Fruit fly (Drosophila melanogaster) whole organism, embryonic: ENCODE data around the gene Delta.
A peak's percentile ranks its signal among the peaks of the same experiment; 100 is the strongest.

Source experiments
- B-H1 ChIP-seq: fragments of 200-800 bp; sonication (Bioruptor generic); IDR thresholded peaks from 3 replicates; pipeline ENCODE4 v1.3.6; 2022; ENCODE audit warnings: missing biosample characterization, missing genetic modification characterization
- CG10267 ChIP-seq: fragments of 200-800 bp; sonication (Bioruptor generic); optimal IDR thresholded peaks from 2 replicates; lab custom pipeline; 2018; ENCODE audit warnings: missing biosample characterization, mild to moderate bottlenecking, missing genetic modification characterization, moderate library complexity
- CG10979 ChIP-seq: fragments of 200-800 bp; sonication (Bioruptor generic); optimal IDR thresholded peaks from 2 replicates; lab custom pipeline; 2018; ENCODE audit warnings: missing biosample characterization, mild to moderate bottlenecking, missing genetic modification characterization, moderate library complexity
- CG1233 ChIP-seq: fragments of 200-800 bp; sonication (Bioruptor generic); optimal IDR thresholded peaks from 4 replicates; lab custom pipeline; 2018; ENCODE audit warnings: missing biosample characterization, mild to moderate bottlenecking, missing genetic modification characterization
- CG1603 ChIP-seq: fragments of 200-800 bp; sonication (Bioruptor generic); optimal IDR thresholded peaks from 2 replicates; lab custom pipeline; 2019; ENCODE audit warnings: missing biosample characterization, mild to moderate bottlenecking, missing genetic modification characterization, moderate library complexity
- CG16863 ChIP-seq: fragments of 200-800 bp; sonication (Bioruptor generic); optimal IDR thresholded peaks from 3 replicates; lab custom pipeline; 2016; ENCODE audit warnings: missing biosample characterization, missing genetic modification characterization
- CG17361 ChIP-seq: fragments of 200-800 bp; sonication (Bioruptor generic); IDR thresholded peaks from 3 replicates; pipeline ENCODE4 v1.3.6; 2022; ENCODE audit warnings: missing biosample characterization, missing genetic modification characterization
- CG17912 ChIP-seq: fragments of 200-800 bp; sonication (Bioruptor generic); optimal IDR thresholded peaks from 2 replicates; lab custom pipeline; 2018; ENCODE audit warnings: missing biosample characterization, mild to moderate bottlenecking, missing genetic modification characterization
- CG18476 ChIP-seq: fragments of 200-800 bp; sonication (Bioruptor generic); optimal IDR thresholded peaks from 2 replicates; lab custom pipeline; 2016; ENCODE audit warnings: missing biosample characterization, mild to moderate bottlenecking, missing genetic modification characterization
- CG18764 ChIP-seq: fragments of 200-800 bp; sonication (Bioruptor generic); optimal IDR thresholded peaks from 3 replicates; lab custom pipeline; 2016; ENCODE audit warnings: missing biosample characterization, missing genetic modification characterization
- CG2712 ChIP-seq: fragments of 200-800 bp; optimal IDR thresholded peaks from 3 replicates; lab custom pipeline; 2019; ENCODE audit warnings: missing biosample characterization, mild to moderate bottlenecking, missing genetic modification characterization, moderate library complexity
- CG30403 ChIP-seq: fragments of 200-800 bp; sonication (Bioruptor generic); optimal IDR thresholded peaks from 3 replicates; lab custom pipeline; 2016; ENCODE audit warnings: missing biosample characterization, missing genetic modification characterization
- CG31441 ChIP-seq: fragments of 200-800 bp; sonication (Bioruptor generic); IDR thresholded peaks from 2 replicates; pipeline ENCODE4 v1.3.6; 2022; ENCODE audit warnings: missing biosample characterization, missing genetic modification characterization
- CG32532 ChIP-seq: fragments of 200-800 bp; sonication (Bioruptor generic); IDR thresholded peaks from 2 replicates; pipeline ENCODE4 v1.3.6; 2022; ENCODE audit warnings: missing biosample characterization, missing genetic modification characterization
- CG3726 ChIP-seq: fragments of 200-800 bp; sonication (Bioruptor generic); IDR thresholded peaks from 3 replicates; pipeline ENCODE4, ENCODE4 v1.3.6; 2022; ENCODE audit warnings: missing biosample characterization, missing genetic modification characterization
- CG7372 ChIP-seq: fragments of 200-800 bp; sonication (Bioruptor generic); IDR thresholded peaks from 2 replicates; pipeline ENCODE4 v1.3.6; 2022; ENCODE audit warnings: missing biosample characterization, missing genetic modification characterization
- CkIIα-i1 ChIP-seq: fragments of 200-800 bp; sonication (Bioruptor generic); IDR thresholded peaks from 2 replicates; pipeline ENCODE4 v1.3.6; 2022; ENCODE audit warnings: missing biosample characterization, missing genetic modification characterization
- Dip2 ChIP-seq: fragments of 200-800 bp; sonication (Bioruptor generic); IDR thresholded peaks from 2 replicates; pipeline ENCODE4 v1.3.6; 2022; ENCODE audit warnings: missing biosample characterization, missing genetic modification characterization
- Ets65A ChIP-seq: fragments of 200-800 bp; sonication (Bioruptor generic); peaks from one replicate; lab custom pipeline; 2016; ENCODE audit warnings: missing biosample characterization, missing genetic modification characterization
- Ets97D ChIP-seq: fragments of 200-800 bp; sonication (Bioruptor generic); optimal IDR thresholded peaks from 3 replicates; lab custom pipeline; 2016; ENCODE audit warnings: missing biosample characterization, missing genetic modification characterization
- HHEX ChIP-seq: fragments of 200-800 bp; sonication (Bioruptor generic); optimal IDR thresholded peaks from 3 replicates; lab custom pipeline; 2017; ENCODE audit warnings: missing biosample characterization, mild to moderate bottlenecking, missing genetic modification characterization, missing genetic modification reagents
- Mad ChIP-seq: fragments of 200-800 bp; sonication (Bioruptor generic); optimal IDR thresholded peaks from 2 replicates; lab custom pipeline; 2016; ENCODE audit warnings: missing biosample characterization, missing genetic modification characterization
- Nf-YA ChIP-seq: fragments of 200-800 bp; sonication (Bioruptor generic); IDR thresholded peaks from 2 replicates; pipeline ENCODE4 v1.3.6; 2022; ENCODE audit warnings: missing biosample characterization, missing genetic modification characterization
- Poxn ChIP-seq: fragments of 200-800 bp; sonication (Bioruptor generic); IDR thresholded peaks from 2 replicates; pipeline ENCODE4 v1.3.6; 2022; ENCODE audit warnings: missing biosample characterization, missing genetic modification characterization
- TFAM ChIP-seq: fragments of 200-800 bp; sonication (Bioruptor generic); optimal IDR thresholded peaks from 2 replicates; lab custom pipeline; 2017; ENCODE audit warnings: missing biosample characterization, missing genetic modification characterization, inconsistent platforms
- al ChIP-seq: fragments of 200-800 bp; sonication (Bioruptor generic); IDR thresholded peaks from 2 replicates; pipeline ENCODE4 v1.3.6; 2022; ENCODE audit warnings: missing biosample characterization, missing genetic modification characterization
- ara ChIP-seq: fragments of 200-800 bp; sonication (Bioruptor generic); IDR thresholded peaks from 2 replicates; pipeline ENCODE4 v1.3.6; 2022; ENCODE audit warnings: missing biosample characterization, missing genetic modification characterization
- bsh ChIP-seq, 2 experiments: fragments of 200-800 bp; sonication (Bioruptor generic); optimal IDR thresholded peaks; 2 replicates each; lab custom pipeline; 2017 to 2018; ENCODE audit warnings: mild to moderate bottlenecking in 2 of 2, missing biosample characterization in 2 of 2, missing genetic modification characterization in 2 of 2, moderate library complexity in 1 of 2
- cad ChIP-seq: fragments of >200 bp; optimal IDR thresholded peaks from 2 replicates; lab custom pipeline; 2017; ENCODE audit warnings: missing biosample characterization, missing genetic modification characterization
- ci ChIP-seq: fragments of 200-800 bp; sonication (Bioruptor generic); IDR thresholded peaks from 3 replicates; pipeline ENCODE4 v1.3.6; 2022; ENCODE audit warnings: missing biosample characterization, missing genetic modification characterization
- corto ChIP-seq: fragments of 200-800 bp; sonication (Bioruptor generic); optimal IDR thresholded peaks from 2 replicates; lab custom pipeline; 2016; ENCODE audit warnings: missing biosample characterization, mild to moderate bottlenecking, missing genetic modification characterization, moderate library complexity
- crc ChIP-seq: fragments of 200-800 bp; sonication (Bioruptor generic); optimal IDR thresholded peaks from 2 replicates; lab custom pipeline; 2016; ENCODE audit warnings: missing biosample characterization, missing genetic modification characterization
- dimm ChIP-seq: fragments of 200-800 bp; sonication (Bioruptor generic); IDR thresholded peaks from 2 replicates; pipeline ENCODE4 v1.3.6; 2022; ENCODE audit warnings: missing biosample characterization, missing genetic modification characterization
- dmrt11E ChIP-seq: fragments of 200-800 bp; sonication (Bioruptor generic); optimal IDR thresholded peaks from 3 replicates; lab custom pipeline; 2018; ENCODE audit warnings: missing biosample characterization, mild to moderate bottlenecking, missing genetic modification characterization, moderate library complexity
- lbe ChIP-seq: fragments of 200-800 bp; sonication (Bioruptor generic); optimal IDR thresholded peaks from 2 replicates; lab custom pipeline; 2016; ENCODE audit warnings: missing biosample characterization, mild to moderate bottlenecking, missing genetic modification characterization
- lmd ChIP-seq: fragments of 200-800 bp; sonication (Bioruptor generic); IDR thresholded peaks from 2 replicates; pipeline ENCODE4 v1.3.6; 2022; ENCODE audit warnings: missing biosample characterization, missing genetic modification characterization
- lola ChIP-seq, 3 experiments: fragments of >200 bp in 2 of 3; fragments of 200-800 bp in 1 of 3; sonication (Bioruptor generic) in 1 of 3; optimal IDR thresholded peaks; 2 replicates each; lab custom pipeline; 2017 to 2019; ENCODE audit warnings: missing biosample characterization in 3 of 3, missing genetic modification characterization in 3 of 3, mild to moderate bottlenecking in 1 of 3, moderate library complexity in 1 of 3
- pan ChIP-seq, 4 experiments: fragments of >200 bp in 3 of 4; fragments of 200-800 bp in 1 of 4; sonication (Bioruptor generic) in 1 of 4; optimal IDR thresholded peaks in 3 of 4; IDR thresholded peaks in 1 of 4; 2 replicates each; pipeline versions ENCODE4 v1.3.6 to Lab custom; 2017 to 2022; ENCODE audit warnings: missing biosample characterization in 2 of 4, missing genetic modification characterization in 2 of 4, mixed read lengths in 1 of 4
- psq ChIP-seq: fragments of 200-800 bp; sonication (Bioruptor generic); optimal IDR thresholded peaks from 2 replicates; lab custom pipeline; 2017; ENCODE audit warnings: missing biosample characterization, missing genetic modification characterization
- pum ChIP-seq: fragments of 200-800 bp; sonication (Bioruptor generic); optimal IDR thresholded peaks from 2 replicates; lab custom pipeline; 2016; ENCODE audit warnings: missing biosample characterization, missing genetic modification characterization
- rib ChIP-seq: fragments of 200-800 bp; sonication (Bioruptor generic); IDR thresholded peaks from 2 replicates; pipeline ENCODE4 v1.3.6; 2022; ENCODE audit warnings: missing biosample characterization, missing genetic modification characterization
- row ChIP-seq: fragments of 200-800 bp; sonication (Bioruptor generic); IDR thresholded peaks from 3 replicates; pipeline ENCODE4 v1.3.6; 2022; ENCODE audit warnings: missing biosample characterization, missing genetic modification characterization
- sens ChIP-seq: fragments of 200-800 bp; sonication (Bioruptor generic); peaks from one replicate; lab custom pipeline; 2016; ENCODE audit warnings: missing biosample characterization, missing genetic modification characterization
- sima ChIP-seq: fragments of 200-800 bp; sonication (Bioruptor generic); optimal IDR thresholded peaks from 2 replicates; lab custom pipeline; 2016; ENCODE audit warnings: missing biosample characterization, missing genetic modification characterization
- toy ChIP-seq: fragments of 200-800 bp; sonication (Bioruptor generic); IDR thresholded peaks from 2 replicates; pipeline ENCODE4 v1.3.6; 2022; ENCODE audit warnings: missing biosample characterization, missing genetic modification characterization
- vvl ChIP-seq: fragments of 200-800 bp; sonication (Bioruptor generic); IDR thresholded peaks from 2 replicates; pipeline ENCODE4 v1.3.6; 2022; ENCODE audit warnings: missing biosample characterization, missing genetic modification characterization
- zen ChIP-seq: fragments of 200-800 bp; sonication (Bioruptor generic); optimal IDR thresholded peaks from 3 replicates; lab custom pipeline; 2018; ENCODE audit warnings: missing biosample characterization, mild to moderate bottlenecking, missing genetic modification characterization, moderate library complexity
- zf30C ChIP-seq: fragments of 200-800 bp; sonication (Bioruptor generic); optimal IDR thresholded peaks from 3 replicates; lab custom pipeline; 2018; ENCODE audit warnings: missing biosample characterization, mild to moderate bottlenecking, missing genetic modification characterization

Gene Delta

DNA sequence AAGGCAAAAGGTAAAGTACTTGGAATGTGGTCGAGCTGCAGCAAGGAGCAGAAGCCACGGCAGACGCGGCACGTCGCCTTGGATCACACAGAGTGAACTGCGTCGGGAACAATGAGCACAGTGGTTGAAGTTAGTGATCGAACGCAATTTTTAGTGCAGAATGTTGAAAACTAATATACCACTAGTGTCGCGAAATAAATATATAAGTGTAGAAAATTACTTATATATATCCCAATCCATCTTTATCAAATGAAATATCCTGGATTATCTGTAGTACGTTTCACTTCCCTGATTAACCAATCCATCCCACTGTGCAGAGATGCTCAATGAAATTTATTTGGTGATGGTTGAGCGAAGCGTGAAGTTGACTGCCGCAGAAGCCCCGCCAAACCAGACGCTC is 39.5 kb downstream of the Delta start (continued):
- peak; percentile 44 to 50 for TF ChIP-seq bsh (GFP tag; optimal IDR thresholded peaks at IDR 0.05; lab: Kevin White, UChicago)
- TF ChIP-seq lmd = 0 out of 2 replicates have a peak, but pooled peaks have one; percentile 21
- peak in 1 of 3 experiments; percentile 34 for TF ChIP-seq lola (GFP tag; optimal IDR thresholded peaks at IDR 0.05; lab: Kevin White, UChicago)
- TF ChIP-seq ci (GFP tag; lab: Robert Waterston, UW) = 0 out of 3 replicates have a peak, but pooled peaks have one; percentile 36
- TF ChIP-seq cad (GFP tag; lab: Kevin White, UChicago) = no peak
- peak; percentile 18; the same call in 1 of the 2 replicates for TF ChIP-seq CG31441 (GFP tag; lab: Robert Waterston, UW)
- peak; percentile 60 for TF ChIP-seq dmrt11E (tag; lab: Kevin White, UChicago)
- TF ChIP-seq CG10267 (tag; lab: Kevin White, UChicago) = peak; percentile 6
- peak; percentile 52 for TF ChIP-seq CG1603
- peak; percentile 15 for TF ChIP-seq zen (tag; lab: Kevin White, UChicago)
- 0 out of 3 replicates have a peak, but pooled peaks have one; percentile 27 for TF ChIP-seq CG17361 (GFP tag; lab: Robert Waterston, UW)
- peak; percentile 39 for TF ChIP-seq CG2712 (tag; lab: Kevin White, UChicago)
- TF ChIP-seq CG10979 (tag; lab: Kevin White, UChicago) = peak; percentile 36

DNA sequence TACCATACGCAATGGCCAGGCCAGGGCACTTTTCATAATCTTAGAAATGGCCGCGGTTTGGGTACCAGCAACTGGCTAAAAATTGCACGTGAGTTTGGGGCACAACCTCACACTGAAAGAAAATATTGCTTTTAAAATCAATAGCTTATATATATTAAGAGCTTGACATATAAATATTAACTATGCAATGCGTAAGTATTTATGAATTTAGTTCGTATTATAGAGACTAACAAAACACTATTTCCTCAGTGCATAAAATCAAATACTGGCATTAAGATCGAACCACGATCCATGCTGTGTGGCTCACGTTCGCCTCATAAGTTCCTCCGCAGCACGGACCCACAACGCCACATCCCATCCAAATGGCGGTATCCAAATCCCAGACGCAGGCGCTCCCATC is 42.5 kb downstream of the Delta start:
- TF ChIP-seq lbe (GFP tag; lab: Kevin White, UChicago) = peak; percentile 48
- no peak for TF ChIP-seq ara (GFP tag; lab: Robert Waterston, UW)

DNA sequence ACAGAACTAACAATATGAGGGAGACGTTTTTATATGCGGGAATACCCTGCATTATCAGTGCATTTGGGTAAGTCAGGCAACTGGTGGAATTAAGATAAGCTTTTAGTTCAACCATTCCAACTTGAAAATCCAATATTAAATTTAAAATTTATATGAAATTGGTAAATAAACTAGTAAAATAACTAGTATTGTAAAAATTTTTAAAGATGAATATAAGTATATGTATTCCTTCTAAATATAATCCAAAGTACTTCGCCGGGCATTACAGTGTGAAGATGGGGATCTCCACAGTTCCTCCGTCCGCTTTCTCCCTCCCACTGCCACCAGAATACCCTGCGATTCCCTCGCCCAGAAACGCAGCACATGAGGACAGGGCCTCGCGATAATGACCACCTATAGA is 43.2 kb downstream of the Delta start:
- TF ChIP-seq psq (no peak), pum (GFP tag; lab: Kevin White, UChicago) (no peak), row (GFP tag; lab: Robert Waterston, UW) (no peak), CkIIα-i1 (GFP tag; lab: Robert Waterston, UW) (no peak), pan (optimal IDR thresholded peaks at IDR 0.05; lab: Kevin White, UChicago) (no peak), pan (GFP tag; optimal IDR thresholded peaks at IDR 0.05 in 1 of 2, IDR thresholded peaks at IDR 0.05 in 1 of 2) (no peak), Ets97D (no peak), B-H1 (GFP tag; lab: Robert Waterston, UW) (no peak), Poxn (GFP tag; lab: Robert Waterston, UW) (no peak), CG1233 (GFP tag; lab: Kevin White, UChicago) (no peak), CG16863 (no peak), CG32532 (no peak), zf30C (GFP tag; lab: Kevin White, UChicago) (no peak), vvl (GFP tag; lab: Robert Waterston, UW) (no peak), CG18764 (GFP tag; lab: Kevin White, UChicago) (no peak), dimm (GFP tag; lab: Robert Waterston, UW) (no peak)

DNA sequence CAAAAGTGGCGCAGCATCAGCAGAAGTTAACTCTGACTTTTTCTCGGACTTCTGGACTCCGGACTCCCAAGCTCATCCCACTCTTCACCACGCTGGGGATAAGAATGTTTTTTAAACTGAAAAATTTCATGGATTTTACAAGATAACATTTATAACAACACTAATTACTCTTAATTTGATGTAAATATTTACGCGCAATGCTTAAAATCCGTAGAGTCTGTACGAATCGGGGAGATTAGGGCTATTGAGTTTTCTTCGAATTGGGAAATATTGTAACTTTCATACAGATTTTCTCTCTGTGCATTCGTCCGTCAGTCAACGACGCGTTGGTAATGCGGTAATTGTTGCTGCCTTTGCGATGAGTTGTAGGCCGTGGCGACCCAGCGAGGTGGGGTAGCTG is 43.8 kb downstream of the Delta start:
- TF ChIP-seq CG30403 (GFP tag; lab: Kevin White, UChicago) (no peak), lbe (GFP tag; lab: Kevin White, UChicago) (peak; percentile 61), CG18476 (GFP tag; lab: Kevin White, UChicago) (no peak), rib (no peak), sens (GFP tag; lab: Kevin White, UChicago) (peak; percentile 12), CG3726 (GFP tag; lab: Robert Waterston, UW) (no peak), CG17912 (no peak), Dip2 (GFP tag; lab: Robert Waterston, UW) (no peak), Ets65A (GFP tag; lab: Kevin White, UChicago) (peak; percentile 40), bsh (GFP tag; optimal IDR thresholded peaks at IDR 0.05; lab: Kevin White, UChicago) (peak in 1 of 2 experiments; percentile 2), zf30C (GFP tag; lab: Kevin White, UChicago) (no peak), crc (GFP tag; lab: Kevin White, UChicago) (no peak), al (GFP tag; lab: Robert Waterston, UW) (no peak), TFAM (GFP tag; lab: Kevin White, UChicago) (no peak), corto (GFP tag; lab: Kevin White, UChicago) (peak; percentile 22), Mad (GFP tag; lab: Kevin White, UChicago) (no peak), toy (GFP tag; lab: Robert Waterston, UW) (no peak), sima (GFP tag; lab: Kevin White, UChicago) (no peak), CG7372 (no peak), Nf-YA (GFP tag; lab: Robert Waterston, UW) (no peak), HHEX (GFP tag; lab: Kevin White, UChicago) (no peak)
